Worm (Caenorhabditis elegans) whole organism, L2 larva: ENCODE data around the gene R02E4.3.

ENCODE experiments used
- ceh-16 ChIP-seq: fragments of 150-350 bp; optimal IDR thresholded peaks from 2 replicates; lab custom pipeline; 2014; ENCODE audit warnings: missing biosample characterization, missing genetic modification characterization
- ceh-82 ChIP-seq: fragments of 150-350 bp; optimal IDR thresholded peaks from 2 replicates; lab custom pipeline; 2014; ENCODE audit warnings: missing biosample characterization, missing genetic modification characterization
- lsy-2 ChIP-seq, 2 experiments: fragments of 150-350 bp in 1 of 2; sonication (generic microtip) in 1 of 2; optimal IDR thresholded peaks; 2 replicates each; lab custom pipeline; 2014 to 2017; ENCODE audit warnings: missing biosample characterization in 2 of 2, missing genetic modification characterization in 2 of 2
- mdl-1 ChIP-seq, 2 experiments: fragments of 150-350 bp in 1 of 2; sonication (generic microtip) in 1 of 2; optimal IDR thresholded peaks; 2 replicates each; lab custom pipeline; 2017; ENCODE audit warnings: missing biosample characterization in 2 of 2, missing genetic modification characterization in 2 of 2
- nhr-12 ChIP-seq: fragments of 150-350 bp; optimal IDR thresholded peaks from 2 replicates; lab custom pipeline; 2014; ENCODE audit warnings: missing biosample characterization, missing genetic modification characterization
- snpc-4 ChIP-seq: fragments of 150-350 bp; optimal IDR thresholded peaks from 2 replicates; lab custom pipeline; 2014; ENCODE audit warnings: missing biosample characterization, missing genetic modification characterization
- unc-55 ChIP-seq: fragments of 150-350 bp; sonication (generic microtip); optimal IDR thresholded peaks from 3 replicates; lab custom pipeline; 2014; ENCODE audit warnings: missing biosample characterization, missing genetic modification reagents, missing genetic modification characterization
- ztf-11 ChIP-seq: sonication (generic microtip); optimal IDR thresholded peaks from 2 replicates; lab custom pipeline; 2017; ENCODE audit warnings: missing biosample characterization, missing genetic modification characterization

DNA sequence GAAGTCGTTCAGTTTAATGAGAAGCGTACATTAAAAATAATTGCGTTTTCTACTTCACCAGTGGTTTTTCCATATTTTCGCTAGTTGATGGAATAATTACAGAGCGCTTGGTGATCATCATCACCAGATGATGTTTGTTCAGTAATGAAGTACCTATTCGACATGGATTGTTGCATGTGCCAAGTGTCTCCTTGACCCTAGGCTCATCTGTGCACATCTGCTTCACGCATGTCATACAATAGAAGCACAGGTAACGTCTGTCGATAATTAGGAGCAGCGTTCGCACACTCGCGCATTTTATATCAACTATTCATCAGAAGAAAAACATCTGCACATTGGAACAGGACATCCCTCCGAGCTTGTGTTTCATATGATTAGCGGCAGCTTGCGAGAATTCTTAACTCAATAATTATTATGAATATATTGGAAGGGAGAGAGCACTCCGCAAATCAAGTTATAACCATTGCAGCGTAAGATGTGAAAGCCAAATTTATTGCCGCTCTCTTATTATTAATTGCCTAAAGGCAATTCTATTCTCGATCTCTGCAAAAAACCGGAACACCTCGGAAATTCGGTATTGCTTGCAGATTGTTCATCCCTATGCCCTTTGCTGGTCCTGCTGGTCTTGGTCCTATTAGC, 23.4 kb upstream of the R02E4.3 start:
- TF ChIP-seq ceh-82 (tag; lab: Kevin White, UChicago) (no peak), unc-55 (no peak), ceh-16 (tag; lab: Kevin White, UChicago) (no peak), ztf-11 (tag; lab: Kevin White, UChicago) (no peak), mdl-1 (tag; optimal IDR thresholded peaks at IDR 0.05; lab: Kevin White, UChicago) (no peak), snpc-4 (tag; lab: Kevin White, UChicago) (no peak), nhr-12 (no peak), lsy-2 (tag; optimal IDR thresholded peaks at IDR 0.05; lab: Kevin White, UChicago) (no peak)
